Worm (Caenorhabditis elegans) whole organism, late embryonic: ENCODE data around the gene cut-6.

Source experiments
- ama-1 ChIP-seq: fragments of 150-350 bp; optimal IDR thresholded peaks from 2 replicates; lab custom pipeline; 2014
- ceh-14 ChIP-seq: sonication (generic microtip); optimal IDR thresholded peaks from 2 replicates; lab custom pipeline; 2016; ENCODE audit warnings: missing genotype, missing genetic modification characterization, missing compliant biosample characterization
- hlh-15 ChIP-seq: sonication (generic microtip); optimal IDR thresholded peaks from 2 replicates; lab custom pipeline; 2016; ENCODE audit warnings: missing genetic modification characterization, missing compliant biosample characterization
- nhr-11 ChIP-seq: fragments of 150-350 bp; optimal IDR thresholded peaks from 2 replicates; lab custom pipeline; 2014; ENCODE audit warnings: missing biosample characterization, missing genetic modification characterization
- odd-2 ChIP-seq: sonication (generic microtip); optimal IDR thresholded peaks from 2 replicates; lab custom pipeline; 2017; ENCODE audit warnings: antibody characterized with exemption, mild to moderate bottlenecking, missing genetic modification characterization, missing compliant biosample characterization
- pha-4 ChIP-seq: fragments of 150-350 bp; optimal IDR thresholded peaks from 2 replicates; lab custom pipeline; 2018; ENCODE audit warnings: missing biosample characterization, missing genetic modification reagents, missing genetic modification characterization

- TF ChIP-seq odd-2 (tag; lab: Kevin White, UChicago) (no peak), pha-4 (tag; lab: Kevin White, UChicago) (no peak), ama-1 (lab: Kevin White, UChicago) (no peak), nhr-11 (tag; lab: Kevin White, UChicago) (no peak), ceh-14 (tag; lab: Kevin White, UChicago) (no peak), hlh-15 (tag; lab: Kevin White, UChicago) (no peak)
Measured at ce11 chrIII:10888824-10889223, 22.4 kb upstream of the cut-6 start.
